Worm (Caenorhabditis elegans) whole organism, L3 larva: Measurements from ENCODE around the gene C36H8.1.

ENCODE experiments used
- R02D3.7 ChIP-seq: fragments of 150-350 bp; optimal IDR thresholded peaks from 2 replicates; lab custom pipeline; 2014; ENCODE audit warnings: missing biosample characterization, missing genetic modification characterization
- ZK546.5 ChIP-seq: sonication (generic microtip); optimal IDR thresholded peaks from 2 replicates; lab custom pipeline; 2017; ENCODE audit warnings: missing biosample characterization, missing genetic modification characterization
- ama-1 ChIP-seq: fragments of 150-350 bp; optimal IDR thresholded peaks from 2 replicates; lab custom pipeline; 2018
- ceh-16 ChIP-seq: sonication (generic microtip); optimal IDR thresholded peaks from 2 replicates; lab custom pipeline; 2017; ENCODE audit warnings: missing biosample characterization, missing genetic modification characterization
- ceh-28 ChIP-seq: fragments of 150-350 bp; optimal IDR thresholded peaks from 2 replicates; lab custom pipeline; 2014; ENCODE audit warnings: missing biosample characterization, missing genetic modification reagents, missing genetic modification characterization
- ceh-82 ChIP-seq: fragments of 150-350 bp; optimal IDR thresholded peaks from 2 replicates; lab custom pipeline; 2014; ENCODE audit warnings: missing biosample characterization, missing genetic modification characterization
- ceh-9 ChIP-seq: sonication (generic microtip); optimal IDR thresholded peaks from 2 replicates; lab custom pipeline; 2018; ENCODE audit warnings: missing biosample characterization, missing genetic modification characterization
- daf-12 ChIP-seq: fragments of 150-350 bp; optimal IDR thresholded peaks from 2 replicates; lab custom pipeline; 2014; ENCODE audit warnings: missing biosample characterization, missing genetic modification reagents, missing genetic modification characterization
- egl-5 ChIP-seq: fragments of 150-350 bp; optimal IDR thresholded peaks from 2 replicates; lab custom pipeline; 2017; ENCODE audit warnings: missing biosample characterization, missing genetic modification reagents, missing genetic modification characterization, inconsistent platforms
- elt-2 ChIP-seq: sonication (generic microtip); optimal IDR thresholded peaks from 2 replicates; lab custom pipeline; 2016; ENCODE audit warnings: missing genetic modification reagents, mild to moderate bottlenecking, missing genetic modification characterization, missing compliant biosample characterization
- eor-1 ChIP-seq, 2 experiments: fragments of 150-350 bp; optimal IDR thresholded peaks; 2 replicates each; lab custom pipeline; 2014 to 2018; ENCODE audit warnings: missing biosample characterization in 2 of 2, missing genetic modification characterization in 2 of 2
- fkh-10 ChIP-seq: sonication (generic microtip); optimal IDR thresholded peaks from 2 replicates; lab custom pipeline; 2017; ENCODE audit warnings: missing biosample characterization, missing genetic modification reagents, missing genetic modification characterization
- hmg-11 ChIP-seq: sonication (generic microtip); optimal IDR thresholded peaks from 2 replicates; lab custom pipeline; 2016; ENCODE audit warnings: missing genetic modification characterization, missing compliant biosample characterization
- jun-1 ChIP-seq: fragments of 150-350 bp; optimal IDR thresholded peaks from 2 replicates; lab custom pipeline; 2014; ENCODE audit warnings: missing biosample characterization, missing genetic modification reagents, missing genetic modification characterization
- lin-15B ChIP-seq: fragments of 150-350 bp; optimal IDR thresholded peaks from 2 replicates; lab custom pipeline; 2014; ENCODE audit warnings: missing biosample characterization, missing genetic modification characterization
- lin-39 ChIP-seq: fragments of 150-350 bp; optimal IDR thresholded peaks from 2 replicates; lab custom pipeline; 2018; ENCODE audit warnings: missing biosample characterization, missing genetic modification reagents, missing genetic modification characterization
- lsy-12 ChIP-seq: sonication (generic microtip); optimal IDR thresholded peaks from 2 replicates; lab custom pipeline; 2016; ENCODE audit warnings: mild to moderate bottlenecking, missing genetic modification characterization, missing compliant biosample characterization
- mdl-1 ChIP-seq: fragments of 150-350 bp; optimal IDR thresholded peaks from 2 replicates; lab custom pipeline; 2014; ENCODE audit warnings: missing biosample characterization, missing genetic modification characterization
- mml-1 ChIP-seq: fragments of 150-350 bp; sonication (generic microtip); optimal IDR thresholded peaks from 3 replicates; lab custom pipeline; 2014; ENCODE audit warnings: missing biosample characterization, missing genetic modification characterization
- nfya-1 ChIP-seq: sonication (generic microtip); optimal IDR thresholded peaks from 2 replicates; lab custom pipeline; 2017; ENCODE audit warnings: missing genetic modification characterization, mild to moderate bottlenecking, missing compliant biosample characterization, antibody characterized with exemption, moderate library complexity; ENCODE audit not compliant: insufficient read depth
- nhr-11 ChIP-seq: fragments of 150-350 bp; optimal IDR thresholded peaks from 2 replicates; lab custom pipeline; 2014; ENCODE audit warnings: missing biosample characterization, missing genetic modification characterization
- nhr-12 ChIP-seq: fragments of 150-350 bp; optimal IDR thresholded peaks from 2 replicates; lab custom pipeline; 2014; ENCODE audit warnings: missing biosample characterization, missing genetic modification characterization
- nhr-23 ChIP-seq: fragments of 150-350 bp; optimal IDR thresholded peaks from 2 replicates; lab custom pipeline; 2014; ENCODE audit warnings: missing biosample characterization, missing genetic modification reagents, missing genetic modification characterization
- nhr-25 ChIP-seq: sonication (generic microtip); optimal IDR thresholded peaks from 2 replicates; lab custom pipeline; 2017; ENCODE audit warnings: missing biosample characterization, missing genetic modification characterization
- nhr-28 ChIP-seq: fragments of 150-350 bp; optimal IDR thresholded peaks from 2 replicates; lab custom pipeline; 2014; ENCODE audit warnings: missing biosample characterization, missing genetic modification characterization
- nhr-43 ChIP-seq: sonication (generic microtip); optimal IDR thresholded peaks from 2 replicates; lab custom pipeline; 2016; ENCODE audit warnings: mild to moderate bottlenecking, missing genetic modification characterization, missing compliant biosample characterization; ENCODE audit not compliant: poor library complexity, severe bottlenecking
- nhr-76 ChIP-seq: fragments of 150-350 bp; sonication (generic microtip); optimal IDR thresholded peaks from 5 replicates; lab custom pipeline; 2014; ENCODE audit warnings: missing biosample characterization, missing genetic modification characterization
- nhr-77 ChIP-seq: fragments of 150-350 bp; optimal IDR thresholded peaks from 2 replicates; lab custom pipeline; 2014; ENCODE audit warnings: missing biosample characterization, missing genetic modification characterization
- pha-4 ChIP-seq: fragments of 150-350 bp; optimal IDR thresholded peaks from 2 replicates; lab custom pipeline; 2014; ENCODE audit warnings: missing biosample characterization, missing genetic modification reagents, missing genetic modification characterization
- pqm-1 ChIP-seq: fragments of 150-350 bp; optimal IDR thresholded peaks from 2 replicates; lab custom pipeline; 2017; ENCODE audit warnings: missing biosample characterization, missing genetic modification characterization, inconsistent platforms
- sea-2 ChIP-seq: fragments of 150-350 bp; sonication (generic microtip); optimal IDR thresholded peaks from 4 replicates; lab custom pipeline; 2014; ENCODE audit warnings: missing biosample characterization, missing genetic modification reagents, missing genetic modification characterization
- skn-1 ChIP-seq: fragments of 150-350 bp; optimal IDR thresholded peaks from 2 replicates; lab custom pipeline; 2014; ENCODE audit warnings: missing biosample characterization, missing genetic modification characterization
- snpc-4 ChIP-seq: fragments of 150-350 bp; optimal IDR thresholded peaks from 2 replicates; lab custom pipeline; 2014; ENCODE audit warnings: missing biosample characterization, missing genetic modification characterization
- tbx-2 ChIP-seq: sonication (generic microtip); optimal IDR thresholded peaks from 2 replicates; lab custom pipeline; 2016; ENCODE audit warnings: mild to moderate bottlenecking, missing genetic modification characterization, missing compliant biosample characterization
- unc-39 ChIP-seq: sonication (generic microtip); optimal IDR thresholded peaks from 4 replicates; lab custom pipeline; 2017; ENCODE audit warnings: missing biosample characterization, missing genetic modification characterization
- unc-62 ChIP-seq: fragments of 150-350 bp; sonication (generic microtip); optimal IDR thresholded peaks from 4 replicates; lab custom pipeline; 2014; ENCODE audit warnings: missing biosample characterization, missing genetic modification reagents, missing genetic modification characterization

C36H8.1 gene

ce11 chrIV:12725228-12725627 is 19.4 kb downstream of the C36H8.1 start:
- no peak for TF ChIP-seq mml-1 (tag; lab: Kevin White, UChicago)
- TF ChIP-seq lin-39 (tag; lab: Kevin White, UChicago) = no peak
- TF ChIP-seq nhr-12 (tag; lab: Kevin White, UChicago) = no peak
- no peak for TF ChIP-seq pha-4
- TF ChIP-seq ama-1 (lab: Kevin White, UChicago) = no peak
- TF ChIP-seq pqm-1 = no peak
- TF ChIP-seq nhr-11 (tag; lab: Kevin White, UChicago) = no peak
- no peak for TF ChIP-seq unc-62
- no peak for TF ChIP-seq ceh-28 (tag; lab: Kevin White, UChicago)
- no peak for TF ChIP-seq eor-1 (tag; optimal IDR thresholded peaks at IDR 0.05; lab: Kevin White, UChicago)
- TF ChIP-seq egl-5 (tag; lab: Kevin White, UChicago) = no peak
- TF ChIP-seq skn-1 (tag; lab: Kevin White, UChicago) = no peak
- no peak for TF ChIP-seq tbx-2
- no peak for TF ChIP-seq nfya-1
- no peak for TF ChIP-seq snpc-4 (tag; lab: Kevin White, UChicago)
- TF ChIP-seq ceh-16 = no peak
- no peak for TF ChIP-seq ceh-9 (tag; lab: Kevin White, UChicago)
- TF ChIP-seq nhr-28 (tag; lab: Kevin White, UChicago) = no peak

- TF ChIP-seq lin-39 (tag; lab: Kevin White, UChicago) (peak; percentile 69), lsy-12 (peak; percentile 57), lin-15B (peak; percentile 83), nhr-43 (tag; lab: Kevin White, UChicago) (peak; percentile 86), R02D3.7 (tag; lab: Kevin White, UChicago) (peak; percentile 99), pha-4 (peak; percentile 95), hmg-11 (tag; lab: Kevin White, UChicago) (peak; percentile 89), jun-1 (tag; lab: Kevin White, UChicago) (peak; percentile 54), ceh-82 (peak; percentile 82), pqm-1 (peak; percentile 70), fkh-10 (GFP tag; lab: Kevin White, UChicago) (no peak), egl-5 (tag; lab: Kevin White, UChicago) (peak; percentile 73), skn-1 (tag; lab: Kevin White, UChicago) (peak; percentile 57), nfya-1 (peak; percentile 84), tbx-2 (peak; percentile 55), nhr-77 (peak; percentile 64), ama-1 (lab: Kevin White, UChicago) (no peak), nhr-23 (peak; percentile 92), nhr-11 (tag; lab: Kevin White, UChicago) (peak; percentile 69), nhr-25 (tag; lab: Kevin White, UChicago) (peak; percentile 71), nhr-28 (tag; lab: Kevin White, UChicago) (no peak), mml-1 (tag; lab: Kevin White, UChicago) (no peak), snpc-4 (tag; lab: Kevin White, UChicago) (peak; percentile 75), ceh-28 (tag; lab: Kevin White, UChicago) (peak; percentile 73), sea-2 (GFP tag; lab: Kevin White, UChicago) (no peak), elt-2 (tag; lab: Kevin White, UChicago) (peak; percentile 48), ZK546.5 (tag; lab: Kevin White, UChicago) (no peak)
These were observed 20.0 kb downstream of the C36H8.1 start, which contains the start of the genes T23F6.3 and rbd-1 for ce11 chrIV:12724641-12725040. T23F6.3 (minus strand) TSS chrIV:12724760. rbd-1 (plus strand) TSS chrIV:12724986.

- TF ChIP-seq ceh-82 = no peak
- peak; percentile 53 for TF ChIP-seq nhr-43 (tag; lab: Kevin White, UChicago)
- TF ChIP-seq, all 47 proteins: peak for 1
These were observed 23.5 kb downstream of the C36H8.1 start, which contains the start of gene T23F6.2 for ce11 chrIV:12721106-12721505. T23F6.2 (plus strand) TSS chrIV:12721356.

- TF ChIP-seq unc-62 = no peak
- TF ChIP-seq unc-39 = no peak
- TF ChIP-seq fkh-10 (GFP tag; lab: Kevin White, UChicago) = no peak
- no peak for TF ChIP-seq mdl-1
- TF ChIP-seq nhr-76 (tag; lab: Kevin White, UChicago) = no peak
- no peak for TF ChIP-seq skn-1 (tag; lab: Kevin White, UChicago)
- no peak for TF ChIP-seq daf-12 (tag; lab: Kevin White, UChicago)
These were observed 24.9 kb downstream of the C36H8.1 start, which contains the start of gene idpp-7 for ce11 chrIV:12719664-12720063. idpp-7 (plus strand) TSS chrIV:12719964.
